Worm (Caenorhabditis elegans) whole organism, mixed stage, embryonic: ENCODE measurements around the gene nspc-4.
"Not testable (repeated sequence)": the region's sequence is repeated elsewhere in the genome, so short reads cannot be mapped to it uniquely, and the experiment has no call there.

Source experiments
- M03D4.4 ChIP-seq: sonication (generic microtip); optimal IDR thresholded peaks from 2 replicates; lab custom pipeline; 2017; ENCODE audit warnings: mild to moderate bottlenecking, missing genetic modification characterization, missing compliant biosample characterization
- bed-3 ChIP-seq: fragments of 200-800 bp; sonication (Bioruptor generic); optimal IDR thresholded peaks from 3 replicates; lab custom pipeline; 2018; ENCODE audit warnings: mild to moderate bottlenecking, missing genetic modification characterization, moderate library complexity, missing compliant biosample characterization
- blmp-1 ChIP-seq: fragments of 150-350 bp; optimal IDR thresholded peaks from 2 replicates; lab custom pipeline; 2014; ENCODE audit warnings: missing biosample characterization, missing genetic modification characterization
- ceh-39 ChIP-seq: fragments of 150-350 bp; optimal IDR thresholded peaks from 2 replicates; lab custom pipeline; 2014; ENCODE audit warnings: missing biosample characterization, missing genetic modification characterization
- ceh-43 ChIP-seq: fragments of 200-800 bp; sonication (Bioruptor generic); optimal IDR thresholded peaks from 2 replicates; lab custom pipeline; 2018; ENCODE audit warnings: mild to moderate bottlenecking, missing genetic modification characterization, moderate library complexity, missing compliant biosample characterization
- ceh-83 ChIP-seq: fragments of 200-800 bp; sonication (Bioruptor generic); optimal IDR thresholded peaks from 2 replicates; lab custom pipeline; 2018; ENCODE audit warnings: mild to moderate bottlenecking, missing genetic modification characterization, missing compliant biosample characterization
- ces-1 ChIP-seq: fragments of 150-350 bp; optimal IDR thresholded peaks from 2 replicates; lab custom pipeline; 2014; ENCODE audit warnings: missing biosample characterization, missing genetic modification reagents, missing genetic modification characterization
- cnd-1 ChIP-seq: fragments of 200-800 bp; sonication (Bioruptor generic); optimal IDR thresholded peaks from 2 replicates; lab custom pipeline; 2018; ENCODE audit warnings: mild to moderate bottlenecking, missing genetic modification characterization, missing compliant biosample characterization
- drap-1 ChIP-seq: fragments of 200-800 bp; sonication (Bioruptor generic); optimal IDR thresholded peaks from 3 replicates; lab custom pipeline; 2018; ENCODE audit warnings: mild to moderate bottlenecking, missing genetic modification characterization, missing compliant biosample characterization
- elt-1 ChIP-seq: sonication (generic microtip); optimal IDR thresholded peaks from 2 replicates; lab custom pipeline; 2017; ENCODE audit warnings: missing genetic modification characterization, mild to moderate bottlenecking, missing compliant biosample characterization, antibody characterized with exemption, moderate library complexity, borderline replicate concordance; ENCODE audit not compliant: insufficient read depth
- elt-3 ChIP-seq: fragments of 150-350 bp; optimal IDR thresholded peaks from 2 replicates; lab custom pipeline; 2014; ENCODE audit warnings: missing biosample characterization, missing genetic modification characterization
- flh-1 ChIP-seq: fragments of 200-800 bp; sonication (Bioruptor generic); optimal IDR thresholded peaks from 2 replicates; lab custom pipeline; 2018; ENCODE audit warnings: mild to moderate bottlenecking, missing genetic modification characterization, moderate library complexity, missing compliant biosample characterization
- hlh-1 ChIP-seq: fragments of 150-350 bp; optimal IDR thresholded peaks from 2 replicates; lab custom pipeline; 2014; ENCODE audit warnings: missing biosample characterization, missing genetic modification reagents, missing genetic modification characterization
- lin-13 ChIP-seq: fragments of 150-350 bp; optimal IDR thresholded peaks from 2 replicates; lab custom pipeline; 2014; ENCODE audit warnings: missing biosample characterization, missing genetic modification characterization
- lin-32 ChIP-seq: fragments of 200-800 bp; sonication (Bioruptor generic); optimal IDR thresholded peaks from 2 replicates; lab custom pipeline; 2018; ENCODE audit warnings: mild to moderate bottlenecking, missing genetic modification characterization, missing compliant biosample characterization
- mab-5 ChIP-seq: fragments of 150-350 bp; optimal IDR thresholded peaks from 2 replicates; lab custom pipeline; 2014; ENCODE audit warnings: missing biosample characterization, missing genetic modification characterization
- mep-1 ChIP-seq: fragments of 150-350 bp; optimal IDR thresholded peaks from 2 replicates; lab custom pipeline; 2017; ENCODE audit warnings: missing biosample characterization, missing genetic modification reagents, missing genetic modification characterization, inconsistent platforms
- mls-2 ChIP-seq: sonication (generic microtip); optimal IDR thresholded peaks from 2 replicates; lab custom pipeline; 2016; ENCODE audit warnings: mild to moderate bottlenecking, missing genetic modification characterization, moderate library complexity, missing compliant biosample characterization
- nhr-12 ChIP-seq: fragments of 150-350 bp; optimal IDR thresholded peaks from 2 replicates; lab custom pipeline; 2014; ENCODE audit warnings: missing biosample characterization, missing genetic modification characterization
- nhr-2 ChIP-seq: fragments of 150-350 bp; optimal IDR thresholded peaks from 2 replicates; lab custom pipeline; 2014; ENCODE audit warnings: missing biosample characterization, missing genetic modification characterization
- nhr-237 ChIP-seq: fragments of 150-350 bp; optimal IDR thresholded peaks from 2 replicates; lab custom pipeline; 2014; ENCODE audit warnings: missing biosample characterization, missing genetic modification characterization
- nhr-28 ChIP-seq: fragments of 150-350 bp; optimal IDR thresholded peaks from 2 replicates; lab custom pipeline; 2014; ENCODE audit warnings: missing biosample characterization, missing genetic modification characterization
- nhr-76 ChIP-seq: sonication (generic microtip); optimal IDR thresholded peaks from 2 replicates; lab custom pipeline; 2017; ENCODE audit warnings: missing biosample characterization, missing genetic modification characterization
- pha-4 ChIP-seq: fragments of 150-350 bp; optimal IDR thresholded peaks from 2 replicates; lab custom pipeline; 2018; ENCODE audit warnings: missing biosample characterization, missing genetic modification reagents, missing genetic modification characterization
- sem-2 ChIP-seq: fragments of 200-800 bp; sonication (Bioruptor generic); optimal IDR thresholded peaks from 2 replicates; lab custom pipeline; 2018; ENCODE audit warnings: mild to moderate bottlenecking, missing genetic modification characterization, missing compliant biosample characterization
- snpc-4 ChIP-seq: fragments of 150-350 bp; optimal IDR thresholded peaks from 2 replicates; lab custom pipeline; 2014; ENCODE audit warnings: missing biosample characterization, missing genetic modification characterization
- sptf-1 ChIP-seq: sonication (generic microtip); optimal IDR thresholded peaks from 2 replicates; lab custom pipeline; 2017; ENCODE audit warnings: mild to moderate bottlenecking, missing genetic modification characterization, moderate library complexity, missing compliant biosample characterization
- tbx-8 ChIP-seq: fragments of 200-800 bp; sonication (Bioruptor generic); optimal IDR thresholded peaks from 2 replicates; lab custom pipeline; 2018; ENCODE audit warnings: mild to moderate bottlenecking, missing genetic modification characterization, moderate library complexity, missing compliant biosample characterization
- unc-120 ChIP-seq: sonication (generic microtip); optimal IDR thresholded peaks from 2 replicates; lab custom pipeline; 2017; ENCODE audit warnings: missing genetic modification characterization, missing compliant biosample characterization; ENCODE audit not compliant: poor library complexity, severe bottlenecking
- unc-39 ChIP-seq: fragments of 150-350 bp; optimal IDR thresholded peaks from 2 replicates; lab custom pipeline; 2014; ENCODE audit warnings: missing biosample characterization, missing genetic modification characterization
- unc-62 ChIP-seq: fragments of 150-350 bp; optimal IDR thresholded peaks from 2 replicates; lab custom pipeline; 2014; ENCODE audit warnings: missing biosample characterization, missing genetic modification reagents, missing genetic modification characterization
- zip-8 ChIP-seq: fragments of 150-350 bp; optimal IDR thresholded peaks from 2 replicates; lab custom pipeline; 2014; ENCODE audit warnings: missing biosample characterization, missing genetic modification characterization
- ztf-11 ChIP-seq: fragments of 150-350 bp; optimal IDR thresholded peaks from 2 replicates; lab custom pipeline; 2014; ENCODE audit warnings: missing biosample characterization, missing genetic modification characterization

Gene nspc-4

ce11 chrX:8550099-8550498, 11.9 kb upstream of the nspc-4 start:
- TF ChIP-seq mab-5 (no peak), mls-2 (no peak), unc-62 (GFP tag; lab: Kevin White, UChicago) (no peak), elt-1 (tag; lab: Kevin White, UChicago) (no peak), nhr-76 (tag; lab: Kevin White, UChicago) (no peak), zip-8 (tag; lab: Kevin White, UChicago) (no peak), sem-2 (GFP tag; lab: Kevin White, UChicago) (no peak), cnd-1 (tag; lab: Kevin White, UChicago) (no peak), nhr-12 (tag; lab: Kevin White, UChicago) (no peak), unc-39 (tag; lab: Kevin White, UChicago) (no peak), hlh-1 (tag; lab: Kevin White, UChicago) (no peak), lin-32 (no peak), bed-3 (GFP tag; lab: Kevin White, UChicago) (no peak), snpc-4 (no peak), ceh-39 (no peak)

- TF ChIP-seq lin-32: no peak
- TF ChIP-seq mab-5: no peak
- TF ChIP-seq nhr-2: no peak
- no peak for TF ChIP-seq M03D4.4 (tag; lab: Kevin White, UChicago)
- TF ChIP-seq sptf-1 (tag; lab: Kevin White, UChicago): no peak
- no peak for TF ChIP-seq elt-3 (tag; lab: Kevin White, UChicago)
- TF ChIP-seq nhr-28 (tag; lab: Kevin White, UChicago): no peak
- TF ChIP-seq ceh-83 (GFP tag; lab: Kevin White, UChicago): no peak
- TF ChIP-seq blmp-1: no peak
- no peak for TF ChIP-seq ces-1 (GFP tag; lab: Kevin White, UChicago)
- no peak for TF ChIP-seq elt-1 (tag; lab: Kevin White, UChicago)
- TF ChIP-seq unc-62 (GFP tag; lab: Kevin White, UChicago): no peak
- TF ChIP-seq unc-39 (tag; lab: Kevin White, UChicago): no peak
- TF ChIP-seq, all 35 proteins: peak for 0
Observed at ce11 chrX:8549026-8549425, 10.9 kb upstream of the nspc-4 start, which contains the start of gene D2021.4. D2021.4 (minus strand) TSS chrX:8549073.

- no peak for TF ChIP-seq zip-8 (tag; lab: Kevin White, UChicago)
- TF ChIP-seq nhr-76 (tag; lab: Kevin White, UChicago): no peak
- no peak for TF ChIP-seq nhr-12 (tag; lab: Kevin White, UChicago)
- peak; percentile 2 for TF ChIP-seq ceh-39
- peak; percentile 53 for TF ChIP-seq nhr-237
- TF ChIP-seq drap-1 (GFP tag; lab: Kevin White, UChicago): peak; percentile 37
- TF ChIP-seq lin-13: peak; percentile 71
- no peak for TF ChIP-seq ceh-43 (GFP tag; lab: Kevin White, UChicago)
- no peak for TF ChIP-seq bed-3 (GFP tag; lab: Kevin White, UChicago)
- no peak for TF ChIP-seq nhr-2
- TF ChIP-seq mls-2: no peak
- peak; percentile 6 for TF ChIP-seq cnd-1 (tag; lab: Kevin White, UChicago)
- no peak for TF ChIP-seq ztf-11
- TF ChIP-seq M03D4.4 (tag; lab: Kevin White, UChicago): no peak
- no peak for TF ChIP-seq tbx-8 (GFP tag; lab: Kevin White, UChicago)
- TF ChIP-seq unc-120: peak; percentile 50
- peak; percentile 54 for TF ChIP-seq pha-4 (tag; lab: Kevin White, UChicago)
- TF ChIP-seq mep-1 (tag; lab: Kevin White, UChicago): peak; percentile 74
- TF ChIP-seq sem-2 (GFP tag; lab: Kevin White, UChicago): no peak
- no peak for TF ChIP-seq flh-1 (GFP tag; lab: Kevin White, UChicago)
- peak; percentile 54 for TF ChIP-seq hlh-1 (tag; lab: Kevin White, UChicago)
- TF ChIP-seq, all 35 proteins: peak for 9
Observed at ce11 chrX:8545971-8546442, 7.8 kb upstream of the nspc-4 start, which contains the start of gene sdha-1. sdha-1 (minus strand) TSS chrX:8546021.

- TF ChIP-seq nhr-2; flh-1 (GFP tag; lab: Kevin White, UChicago); nhr-28 (tag; lab: Kevin White, UChicago): not testable (repeated sequence)
Observed at ce11 chrX:8541562-8541961, 3.4 kb upstream of the nspc-4 start, which contains the start of gene nspc-7. nspc-7 (plus strand) TSS chrX:8541862.
